Fruit fly (Drosophila melanogaster): Measurements from ENCODE around the gene CG13375.

DNA sequence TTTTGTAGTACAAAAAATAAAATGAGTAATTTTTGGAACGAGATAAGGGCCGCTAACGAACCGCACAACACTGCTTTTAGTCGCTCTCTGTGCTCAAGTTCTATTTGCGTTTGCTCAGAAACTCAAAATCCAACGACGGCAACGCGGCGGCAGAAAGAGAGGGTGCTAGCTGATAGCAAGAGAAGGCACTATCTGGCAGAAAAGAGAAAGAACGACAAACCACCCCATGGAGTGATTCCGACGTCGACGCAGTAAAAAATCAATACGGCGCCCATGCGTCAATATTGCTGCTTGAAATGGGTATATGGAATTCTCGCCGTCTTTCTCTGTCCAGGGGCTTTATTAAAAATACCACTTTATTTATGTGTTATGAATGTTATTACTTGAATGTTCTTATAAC, 18.7 kb downstream of the CG13375 start:
- TF ChIP-seq usp (GFP tag; optimal IDR thresholded peaks at IDR 0.05): no peak
- TF ChIP-seq pan (optimal IDR thresholded peaks at IDR 0.05): no peak
- no peak for TF ChIP-seq CG8478 (optimal IDR thresholded peaks at IDR 0.05)
- TF ChIP-seq EcR (GFP tag; optimal IDR thresholded peaks at IDR 0.05): no peak
